Worm (Caenorhabditis elegans) whole organism, mixed stage, embryonic: ENCODE measurements around the gene F56C3.4.

Source experiments
- M03D4.4 ChIP-seq: sonication (generic microtip); optimal IDR thresholded peaks from 2 replicates; lab custom pipeline; 2017; ENCODE audit warnings: mild to moderate bottlenecking, missing genetic modification characterization, missing compliant biosample characterization
- bed-3 ChIP-seq: fragments of 200-800 bp; sonication (Bioruptor generic); optimal IDR thresholded peaks from 3 replicates; lab custom pipeline; 2018; ENCODE audit warnings: mild to moderate bottlenecking, missing genetic modification characterization, moderate library complexity, missing compliant biosample characterization
- elt-3 ChIP-seq: fragments of 150-350 bp; optimal IDR thresholded peaks from 2 replicates; lab custom pipeline; 2014; ENCODE audit warnings: missing biosample characterization, missing genetic modification characterization
- ham-2 ChIP-seq: fragments of 200-800 bp; sonication (Bioruptor generic); optimal IDR thresholded peaks from 2 replicates; lab custom pipeline; 2018; ENCODE audit warnings: mild to moderate bottlenecking, missing genetic modification characterization, missing compliant biosample characterization
- lin-32 ChIP-seq: fragments of 200-800 bp; sonication (Bioruptor generic); optimal IDR thresholded peaks from 2 replicates; lab custom pipeline; 2018; ENCODE audit warnings: mild to moderate bottlenecking, missing genetic modification characterization, missing compliant biosample characterization
- mep-1 ChIP-seq: fragments of 150-350 bp; optimal IDR thresholded peaks from 2 replicates; lab custom pipeline; 2017; ENCODE audit warnings: missing biosample characterization, missing genetic modification reagents, missing genetic modification characterization, inconsistent platforms
- nhr-237 ChIP-seq: fragments of 150-350 bp; optimal IDR thresholded peaks from 2 replicates; lab custom pipeline; 2014; ENCODE audit warnings: missing biosample characterization, missing genetic modification characterization
- unc-62 ChIP-seq: fragments of 150-350 bp; optimal IDR thresholded peaks from 2 replicates; lab custom pipeline; 2014; ENCODE audit warnings: missing biosample characterization, missing genetic modification reagents, missing genetic modification characterization
- ztf-11 ChIP-seq: fragments of 150-350 bp; optimal IDR thresholded peaks from 2 replicates; lab custom pipeline; 2014; ENCODE audit warnings: missing biosample characterization, missing genetic modification characterization

- no peak for TF ChIP-seq mep-1 (tag; lab: Kevin White, UChicago)
- TF ChIP-seq M03D4.4 (tag; lab: Kevin White, UChicago): peak; percentile 42
- no peak for TF ChIP-seq nhr-237 (tag; lab: Kevin White, UChicago)
- peak; percentile 87 for TF ChIP-seq ham-2 (GFP tag; lab: Kevin White, UChicago)
- TF ChIP-seq lin-32 (GFP tag; lab: Kevin White, UChicago): no peak
- no peak for TF ChIP-seq ztf-11 (tag; lab: Kevin White, UChicago)
- no peak for TF ChIP-seq unc-62 (GFP tag; lab: Kevin White, UChicago)
- no peak for TF ChIP-seq elt-3 (tag; lab: Kevin White, UChicago)
- no peak for TF ChIP-seq bed-3
These were observed 40.8 kb downstream of the F56C3.4 start for ce11 chrX:1319708-1320107.
